Fruit fly (Drosophila melanogaster) whole organism, embryonic: ENCODE measurements around the gene P5CDh2.

Source experiments
- Asciz ChIP-seq: fragments of 200-800 bp; sonication (Bioruptor generic); optimal IDR thresholded peaks from 2 replicates; lab custom pipeline; 2017; ENCODE audit warnings: missing biosample characterization, mild to moderate bottlenecking, missing genetic modification characterization, missing genetic modification reagents
- Atf3 ChIP-seq: fragments of 200-800 bp; sonication (Bioruptor generic); optimal IDR thresholded peaks from 3 replicates; lab custom pipeline; 2016; ENCODE audit warnings: missing biosample characterization, missing genetic modification characterization
- C15 ChIP-seq: fragments of 200-800 bp; sonication (Bioruptor generic); IDR thresholded peaks from 3 replicates; pipeline ENCODE4 v1.3.6; 2022; ENCODE audit warnings: missing biosample characterization, missing genetic modification characterization
- CG10147 ChIP-seq: fragments of 200-800 bp; sonication (Bioruptor generic); optimal IDR thresholded peaks from 2 replicates; lab custom pipeline; 2019; ENCODE audit warnings: missing biosample characterization, mild to moderate bottlenecking, missing genetic modification characterization, moderate library complexity
- CG10462 ChIP-seq: fragments of 200-800 bp; sonication (Bioruptor generic); optimal IDR thresholded peaks from 2 replicates; lab custom pipeline; 2016; ENCODE audit warnings: missing biosample characterization, missing genetic modification characterization
- CG11085 ChIP-seq: fragments of 200-800 bp; sonication (Bioruptor generic); IDR thresholded peaks from 2 replicates; pipeline ENCODE4 v1.3.6; 2022; ENCODE audit warnings: missing biosample characterization, missing genetic modification characterization
- CG12219 ChIP-seq: fragments of 200-800 bp; sonication (Bioruptor generic); optimal IDR thresholded peaks from 3 replicates; lab custom pipeline; 2018; ENCODE audit warnings: missing biosample characterization, mild to moderate bottlenecking, missing genetic modification characterization
- CG12769 ChIP-seq: fragments of 200-800 bp; sonication (Bioruptor generic); optimal IDR thresholded peaks from 2 replicates; lab custom pipeline; 2019; ENCODE audit warnings: missing biosample characterization, mild to moderate bottlenecking, missing genetic modification characterization, moderate library complexity
- CG15011 ChIP-seq: fragments of 200-800 bp; sonication (Bioruptor generic); optimal IDR thresholded peaks from 3 replicates; lab custom pipeline; 2018; ENCODE audit warnings: missing biosample characterization, mild to moderate bottlenecking, missing genetic modification characterization
- CG16815 ChIP-seq: fragments of 200-800 bp; sonication (Bioruptor generic); optimal IDR thresholded peaks from 3 replicates; lab custom pipeline; 2017; ENCODE audit warnings: missing biosample characterization, mild to moderate bottlenecking, missing genetic modification characterization
- CG17186 ChIP-seq: fragments of 200-800 bp; sonication (Bioruptor generic); optimal IDR thresholded peaks from 3 replicates; lab custom pipeline; 2017; ENCODE audit warnings: missing biosample characterization, missing genetic modification reagents, missing genetic modification characterization
- CG17612 ChIP-seq: fragments of 200-800 bp; sonication (Bioruptor generic); IDR thresholded peaks from 2 replicates; pipeline ENCODE4 v1.3.6; 2022; ENCODE audit warnings: missing biosample characterization, missing genetic modification characterization
- CG2116 ChIP-seq: fragments of 200-800 bp; sonication (Bioruptor generic); optimal IDR thresholded peaks from 3 replicates; lab custom pipeline; 2018; ENCODE audit warnings: missing biosample characterization, mild to moderate bottlenecking, missing genetic modification characterization
- CG2889 ChIP-seq: fragments of 200-800 bp; sonication (Bioruptor generic); IDR thresholded peaks from 3 replicates; pipeline ENCODE4 v1.3.6; 2022; ENCODE audit warnings: missing biosample characterization, missing genetic modification characterization
- CG34422 ChIP-seq: fragments of 200-800 bp; sonication (Bioruptor generic); IDR thresholded peaks from 3 replicates; pipeline ENCODE4 v1.3.6; 2022; ENCODE audit warnings: missing biosample characterization, missing genetic modification characterization
- CG4820 ChIP-seq: fragments of 200-800 bp; sonication (Bioruptor generic); optimal IDR thresholded peaks from 3 replicates; lab custom pipeline; 2016; ENCODE audit warnings: missing biosample characterization, missing genetic modification characterization
- CG6813 ChIP-seq: fragments of 200-800 bp; sonication (Bioruptor generic); optimal IDR thresholded peaks from 2 replicates; lab custom pipeline; 2017; ENCODE audit warnings: missing biosample characterization, missing genetic modification characterization, mild to moderate bottlenecking, moderate library complexity, missing genetic modification reagents
- CG7745 ChIP-seq: fragments of 200-800 bp; sonication (Bioruptor generic); optimal IDR thresholded peaks from 2 replicates; lab custom pipeline; 2018; ENCODE audit warnings: missing biosample characterization, mild to moderate bottlenecking, missing genetic modification characterization, moderate library complexity
- CG8281 ChIP-seq: fragments of 200-800 bp; sonication (Bioruptor generic); optimal IDR thresholded peaks from 2 replicates; lab custom pipeline; 2018; ENCODE audit warnings: missing biosample characterization, mild to moderate bottlenecking, missing genetic modification characterization, moderate library complexity
- CG8944 ChIP-seq: fragments of 200-800 bp; sonication (Bioruptor generic); optimal IDR thresholded peaks from 3 replicates; lab custom pipeline; 2016; ENCODE audit warnings: missing biosample characterization, missing genetic modification characterization
- D19B ChIP-seq: fragments of 200-800 bp; sonication (Bioruptor generic); optimal IDR thresholded peaks from 2 replicates; lab custom pipeline; 2017; ENCODE audit warnings: missing biosample characterization, mild to moderate bottlenecking, missing genetic modification characterization
- Dip3 ChIP-seq: fragments of 200-800 bp; sonication (Bioruptor generic); optimal IDR thresholded peaks from 3 replicates; lab custom pipeline; 2016; ENCODE audit warnings: missing biosample characterization, missing genetic modification characterization
- ERR ChIP-seq: fragments of 200-800 bp; sonication (Bioruptor generic); optimal IDR thresholded peaks from 2 replicates; lab custom pipeline; 2016; ENCODE audit warnings: missing biosample characterization, missing genetic modification characterization
- Eip74EF ChIP-seq, 2 experiments: fragments of 200-800 bp in 1 of 2; fragments of >200 bp in 1 of 2; sonication (Bioruptor generic) in 1 of 2; optimal IDR thresholded peaks; 2 replicates each; lab custom pipeline; 2017 to 2019; ENCODE audit warnings: missing biosample characterization in 2 of 2, missing genetic modification characterization in 2 of 2, mild to moderate bottlenecking in 1 of 2, moderate library complexity in 1 of 2
- Ets65A ChIP-seq: fragments of 200-800 bp; sonication (Bioruptor generic); peaks from one replicate; lab custom pipeline; 2016; ENCODE audit warnings: missing biosample characterization, missing genetic modification characterization
- Fer1 ChIP-seq: fragments of 200-800 bp; sonication (Bioruptor generic); optimal IDR thresholded peaks from 2 replicates; lab custom pipeline; 2017; ENCODE audit warnings: missing biosample characterization, mild to moderate bottlenecking, missing genetic modification characterization
- Myb ChIP-seq: fragments of 200-800 bp; sonication (Bioruptor generic); optimal IDR thresholded peaks from 2 replicates; lab custom pipeline; 2016; ENCODE audit warnings: missing biosample characterization, missing genetic modification characterization
- Oli ChIP-seq: fragments of 200-800 bp; sonication (Bioruptor generic); optimal IDR thresholded peaks from 2 replicates; lab custom pipeline; 2018; ENCODE audit warnings: missing biosample characterization, mild to moderate bottlenecking, missing genetic modification characterization, moderate library complexity
- Ptx1 ChIP-seq: fragments of 200-800 bp; sonication (Bioruptor generic); IDR thresholded peaks from 2 replicates; pipeline ENCODE4 v1.3.6; 2022; ENCODE audit warnings: missing biosample characterization, missing genetic modification characterization
- Rx ChIP-seq: fragments of 200-800 bp; sonication (Bioruptor generic); IDR thresholded peaks from 2 replicates; pipeline ENCODE4 v1.3.6; 2022; ENCODE audit warnings: missing biosample characterization, missing genetic modification characterization
- Ssrp ChIP-seq: fragments of 200-800 bp; sonication (Bioruptor generic); optimal IDR thresholded peaks from 2 replicates; lab custom pipeline; 2018; ENCODE audit warnings: missing biosample characterization, mild to moderate bottlenecking, missing genetic modification characterization, moderate library complexity
- Taf1 ChIP-seq: fragments of 200-800 bp; sonication (Bioruptor generic); IDR thresholded peaks from 2 replicates; pipeline ENCODE4 v1.3.6; 2022; ENCODE audit warnings: missing biosample characterization, missing genetic modification characterization
- Usf ChIP-seq: fragments of 200-800 bp; sonication (Bioruptor generic); optimal IDR thresholded peaks from 2 replicates; lab custom pipeline; 2017; ENCODE audit warnings: missing genotype, missing biosample characterization, missing genetic modification characterization
- chinmo ChIP-seq: fragments of 200-800 bp; sonication (Bioruptor generic); IDR thresholded peaks from 4 replicates; pipeline ENCODE4 v1.3.6; 2022; ENCODE audit warnings: missing biosample characterization, missing genetic modification characterization; ENCODE audit not compliant: partially characterized antibody
- crp ChIP-seq, 2 experiments: fragments of 200-800 bp; sonication (Bioruptor generic); optimal IDR thresholded peaks; 2 replicates in 1 of 2; 3 replicates in 1 of 2; lab custom pipeline; 2017; ENCODE audit warnings: missing biosample characterization in 2 of 2, missing genetic modification characterization in 2 of 2, mild to moderate bottlenecking in 1 of 2, moderate library complexity in 1 of 2
- dmrt99B ChIP-seq: fragments of 200-800 bp; sonication (Bioruptor generic); optimal IDR thresholded peaks from 2 replicates; lab custom pipeline; 2018; ENCODE audit warnings: missing biosample characterization, mild to moderate bottlenecking, missing genetic modification characterization, moderate library complexity
- dpn ChIP-seq, 2 experiments: fragments of 200-800 bp; sonication (Bioruptor generic); optimal IDR thresholded peaks; 3 replicates each; lab custom pipeline; 2016; ENCODE audit warnings: missing biosample characterization in 2 of 2, missing genetic modification characterization in 2 of 2
- fu2 ChIP-seq: fragments of 200-800 bp; sonication (Bioruptor generic); optimal IDR thresholded peaks from 2 replicates; lab custom pipeline; 2016; ENCODE audit warnings: missing biosample characterization, missing genetic modification characterization
- gro ChIP-seq: fragments of 200-800 bp; sonication (Bioruptor generic); optimal IDR thresholded peaks from 2 replicates; lab custom pipeline; 2016; ENCODE audit warnings: missing biosample characterization, missing genetic modification characterization
- ham ChIP-seq: fragments of 200-800 bp; sonication (Bioruptor generic); IDR thresholded peaks from 2 replicates; pipeline ENCODE4 v1.3.6; 2022; ENCODE audit warnings: missing biosample characterization, missing genetic modification characterization
- hth ChIP-seq: fragments of >200 bp; optimal IDR thresholded peaks from 2 replicates; lab custom pipeline; 2017; ENCODE audit warnings: inconsistent platforms
- kay ChIP-seq: fragments of 200-800 bp; sonication (Bioruptor generic); optimal IDR thresholded peaks from 2 replicates; lab custom pipeline; 2016; ENCODE audit warnings: missing biosample characterization, missing genetic modification characterization
- ken ChIP-seq: fragments of 200-800 bp; sonication (Bioruptor generic); IDR thresholded peaks from 3 replicates; pipeline ENCODE4 v1.3.6; 2022; ENCODE audit warnings: missing biosample characterization, missing genetic modification characterization
- knrl ChIP-seq: fragments of 200-800 bp; sonication (Bioruptor generic); IDR thresholded peaks from 3 replicates; pipeline ENCODE4 v1.3.6; 2022; ENCODE audit warnings: missing biosample characterization, missing genetic modification characterization; ENCODE audit not compliant: partially characterized antibody
- pzg ChIP-seq: fragments of 200-800 bp; sonication (Bioruptor generic); optimal IDR thresholded peaks from 3 replicates; lab custom pipeline; 2018; ENCODE audit warnings: missing biosample characterization, mild to moderate bottlenecking, missing genetic modification characterization, moderate library complexity
- row ChIP-seq: fragments of 200-800 bp; sonication (Bioruptor generic); IDR thresholded peaks from 3 replicates; pipeline ENCODE4 v1.3.6; 2022; ENCODE audit warnings: missing biosample characterization, missing genetic modification characterization
- shn ChIP-seq: fragments of 200-800 bp; sonication (Bioruptor generic); optimal IDR thresholded peaks from 3 replicates; lab custom pipeline; 2016; ENCODE audit warnings: missing biosample characterization, missing genetic modification characterization
- sr ChIP-seq: fragments of 200-800 bp; sonication (Bioruptor generic); IDR thresholded peaks from 3 replicates; pipeline ENCODE4 v1.3.6; 2022; ENCODE audit warnings: missing biosample characterization, missing genetic modification characterization
- tio ChIP-seq: fragments of 200-800 bp; sonication (Bioruptor generic); optimal IDR thresholded peaks from 2 replicates; lab custom pipeline; 2017; ENCODE audit warnings: missing biosample characterization, missing genetic modification characterization, inconsistent platforms
- usp ChIP-seq: fragments of >200 bp; optimal IDR thresholded peaks from 2 replicates; lab custom pipeline; 2017; ENCODE audit warnings: missing biosample characterization, missing genetic modification characterization
- vvl ChIP-seq: fragments of 200-800 bp; sonication (Bioruptor generic); IDR thresholded peaks from 2 replicates; pipeline ENCODE4 v1.3.6; 2022; ENCODE audit warnings: missing biosample characterization, missing genetic modification characterization

Gene P5CDh2

DNA sequence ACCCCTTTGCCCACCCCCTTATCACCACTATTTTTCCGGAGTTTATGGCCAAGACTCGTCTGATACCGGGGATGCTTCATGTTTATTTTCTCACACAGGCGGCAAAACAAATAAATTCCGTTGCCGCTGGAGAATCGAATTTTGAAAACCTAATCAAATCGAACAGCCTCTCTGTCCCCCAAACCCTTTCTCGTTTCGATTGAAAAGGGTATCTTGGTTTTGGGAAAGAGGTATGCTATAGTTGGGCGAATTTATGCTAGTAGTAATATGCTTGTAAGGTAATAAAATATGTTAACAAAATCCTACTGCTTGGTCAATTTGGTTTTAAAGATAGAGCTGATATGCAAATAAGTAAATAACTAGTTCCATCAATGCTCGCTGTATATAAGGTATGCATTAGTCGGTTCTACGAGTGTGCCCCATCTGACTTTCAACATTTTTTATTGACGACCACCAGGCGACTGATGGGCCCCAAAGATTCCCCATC lies 49.7 kb upstream of the P5CDh2 start (continued):
- peak; percentile 78 for TF ChIP-seq ken
- TF ChIP-seq Ptx1 (GFP tag; lab: Robert Waterston, UW) = peak; percentile 82
- no peak for TF ChIP-seq CG17612
- TF ChIP-seq Usf (GFP tag; lab: Kevin White, UChicago) = peak; percentile 60
- TF ChIP-seq CG10147 (GFP tag; lab: Kevin White, UChicago) = no peak
- TF ChIP-seq CG2889 (GFP tag; lab: Robert Waterston, UW) = peak; percentile 34; the same call in 1 of the 3 replicates
- peak; percentile 35 for TF ChIP-seq Myb (GFP tag; lab: Kevin White, UChicago)
- no peak for TF ChIP-seq CG15011 (GFP tag; lab: Kevin White, UChicago)
- peak; percentile 82 for TF ChIP-seq D19B (GFP tag; lab: Kevin White, UChicago)
- TF ChIP-seq CG8944 = peak; percentile 81
- no peak for TF ChIP-seq CG2116 (GFP tag; lab: Kevin White, UChicago)
- TF ChIP-seq pzg (GFP tag; lab: Kevin White, UChicago) = no peak
- TF ChIP-seq chinmo = no peak
- peak; percentile 10 for TF ChIP-seq ERR
- TF ChIP-seq CG10462 (GFP tag; lab: Kevin White, UChicago) = peak; percentile 40
- TF ChIP-seq dpn (GFP tag; optimal IDR thresholded peaks at IDR 0.05; lab: Kevin White, UChicago) = peak; percentile 65 to 69
- peak; percentile 84 for TF ChIP-seq CG16815 (GFP tag; lab: Kevin White, UChicago)
- TF ChIP-seq Ets65A = peak; percentile 93
- peak; percentile 14 for TF ChIP-seq kay (GFP tag; lab: Kevin White, UChicago)
- peak; percentile 24 for TF ChIP-seq CG8281 (tag; lab: Kevin White, UChicago)
- TF ChIP-seq CG7745 (tag; lab: Kevin White, UChicago) = peak; percentile 39
- TF ChIP-seq crp (GFP tag; optimal IDR thresholded peaks at IDR 0.05; lab: Kevin White, UChicago) = no peak
- TF ChIP-seq Oli (tag; lab: Kevin White, UChicago) = peak; percentile 82
- peak; percentile 81 for TF ChIP-seq Atf3 (GFP tag; lab: Kevin White, UChicago)
- TF ChIP-seq tio = peak; percentile 62
- peak; percentile 58 for TF ChIP-seq shn
- TF ChIP-seq Dip3 (GFP tag; lab: Kevin White, UChicago) = no peak
- TF ChIP-seq Eip74EF (GFP tag; optimal IDR thresholded peaks at IDR 0.05; lab: Kevin White, UChicago) = peak in 1 of 2 experiments; percentile 69
- TF ChIP-seq CG12769 (tag; lab: Kevin White, UChicago) = peak; percentile 40
- TF ChIP-seq Ssrp = peak; percentile 86
- peak; percentile 66; the same call in 2 of the 3 replicates for TF ChIP-seq CG34422 (GFP tag; lab: Robert Waterston, UW)
- peak; percentile 70 for TF ChIP-seq CG12219 (GFP tag; lab: Kevin White, UChicago)
- no peak for TF ChIP-seq hth (lab: Kevin White, UChicago)
- no peak for TF ChIP-seq usp (GFP tag; lab: Kevin White, UChicago)
- TF ChIP-seq gro (GFP tag; lab: Kevin White, UChicago) = no peak
- TF ChIP-seq dmrt99B (tag; lab: Kevin White, UChicago) = peak; percentile 62
- TF ChIP-seq vvl (GFP tag; lab: Robert Waterston, UW) = peak; percentile 87
- TF ChIP-seq Taf1 (GFP tag; lab: Robert Waterston, UW) = no peak
- peak; percentile 61 for TF ChIP-seq Rx (GFP tag; lab: Robert Waterston, UW)
- TF ChIP-seq CG11085 (GFP tag; lab: Robert Waterston, UW) = no peak
- peak; percentile 52 for TF ChIP-seq CG6813 (GFP tag; lab: Kevin White, UChicago)
- no peak for TF ChIP-seq C15 (GFP tag; lab: Robert Waterston, UW)
- TF ChIP-seq sr = no peak
- no peak for TF ChIP-seq Fer1
- TF ChIP-seq fu2 (GFP tag; lab: Kevin White, UChicago) = no peak
- TF ChIP-seq row (GFP tag; lab: Robert Waterston, UW) = peak; percentile 86
- TF ChIP-seq CG17186 (GFP tag; lab: Kevin White, UChicago) = peak; percentile 76
- TF ChIP-seq Asciz (GFP tag; lab: Kevin White, UChicago) = peak; percentile 60
- TF ChIP-seq CG4820 (GFP tag; lab: Kevin White, UChicago) = peak; percentile 78
- TF ChIP-seq knrl (GFP tag; lab: Robert Waterston, UW) = no peak
- no peak for TF ChIP-seq ham (GFP tag; lab: Robert Waterston, UW)
